Fruit fly (Drosophila melanogaster): ENCODE results near the gene CG42354.

Gene CG42354

dm6 chrX:16096488-16096887 is 8.3 kb downstream of the CG42354 start (continued):
- TF ChIP-seq HLHmδ (GFP tag; optimal IDR thresholded peaks at IDR 0.05) (no peak), CG17186 (GFP tag; optimal IDR thresholded peaks at IDR 0.05) (no peak), Abd-B (GFP tag; optimal IDR thresholded peaks at IDR 0.05) (peak; percentile 69), CG42726 (GFP tag; IDR thresholded peaks at IDR 0.05; ENCODE audit: partially characterized antibody) (peak; percentile 87), CG9817 (tag; optimal IDR thresholded peaks at IDR 0.05) (peak; percentile 10), CG14710 (tag; optimal IDR thresholded peaks at IDR 0.05) (peak; percentile 52), Dip2 (GFP tag; IDR thresholded peaks at IDR 0.05) (no peak), NC2α (GFP tag; optimal IDR thresholded peaks at IDR 0.05) (no peak), CG14441 (GFP tag; IDR thresholded peaks at IDR 0.05) (no peak), Mrtf (GFP tag; IDR thresholded peaks at IDR 0.05) (no peak), CG17359 (tag; optimal IDR thresholded peaks at IDR 0.05) (peak; percentile 40), CG2202 (tag; optimal IDR thresholded peaks at IDR 0.05) (no peak), onecut (GFP tag; IDR thresholded peaks at IDR 0.05) (no peak), CG17361 (GFP tag; IDR thresholded peaks at IDR 0.05) (no peak), CG10267 (tag; optimal IDR thresholded peaks at IDR 0.05) (peak; percentile 39), Myb (GFP tag; optimal IDR thresholded peaks at IDR 0.05) (peak; percentile 68), CG17912 (GFP tag; optimal IDR thresholded peaks at IDR 0.05) (no peak), Dp (GFP tag; optimal IDR thresholded peaks at IDR 0.05) (peak; percentile 61), nom (GFP tag; optimal IDR thresholded peaks at IDR 0.05) (no peak), CG4360 (GFP tag; IDR thresholded peaks at IDR 0.05) (no peak), amos (GFP tag; IDR thresholded peaks at IDR 0.05; ENCODE audit: partially characterized antibody) (peak; percentile 87; the same call in 1 of the 2 replicates), CG10366 (GFP tag; IDR thresholded peaks at IDR 0.05) (no peak), CG6254 (GFP tag; optimal IDR thresholded peaks at IDR 0.05) (no peak), CG12769 (tag; optimal IDR thresholded peaks at IDR 0.05) (peak; percentile 50), CG11093 (GFP tag; IDR thresholded peaks at IDR 0.05) (no peak), ato (GFP tag; IDR thresholded peaks at IDR 0.05; ENCODE audit: partially characterized antibody) (peak; percentile 69), grn (GFP tag; optimal IDR thresholded peaks at IDR 0.05) (peak; percentile 76), ro (GFP tag; IDR thresholded peaks at IDR 0.05) (no peak), MBD-R2 (GFP tag; IDR thresholded peaks at IDR 0.05) (peak; percentile 46; the same call in 1 of the 2 replicates), CG30020 (tag; optimal IDR thresholded peaks at IDR 0.05) (peak; percentile 21), CG33213 (GFP tag; optimal IDR thresholded peaks at IDR 0.05) (peak; percentile 67), Bgb (GFP tag; IDR thresholded peaks at IDR 0.05; ENCODE audit: partially characterized antibody) (peak; percentile 86), Sry-δ (GFP tag; optimal IDR thresholded peaks at IDR 0.05) (peak; percentile 98), CG12104 (GFP tag; optimal IDR thresholded peaks at IDR 0.05) (no peak), CG2116 (GFP tag; optimal IDR thresholded peaks at IDR 0.05) (peak; percentile 56), TFAM (GFP tag; optimal IDR thresholded peaks at IDR 0.05) (no peak), CG10959 (GFP tag; IDR thresholded peaks at IDR 0.05) (no peak), bowl (GFP tag; IDR thresholded peaks at IDR 0.05) (no peak), CG2199 (GFP tag; IDR thresholded peaks at IDR 0.05) (peak; percentile 46; the same call in 2 of the 3 replicates), CG3995 (GFP tag; optimal IDR thresholded peaks at IDR 0.05) (peak; percentile 27), cg (GFP tag; optimal IDR thresholded peaks at IDR 0.05) (no peak), Ada2b (GFP tag; IDR thresholded peaks at IDR 0.05) (no peak), fd96Cb (tag; optimal IDR thresholded peaks at IDR 0.05) (no peak), Gsc (GFP tag; IDR thresholded peaks at IDR 0.05) (no peak), luna (GFP tag; optimal IDR thresholded peaks at IDR 0.05) (no peak), salm (tag; optimal IDR thresholded peaks at IDR 0.05) (no peak), CG3407 (GFP tag; optimal IDR thresholded peaks at IDR 0.05) (no peak), pita (GFP tag; optimal IDR thresholded peaks at IDR 0.05) (peak; percentile 89), HLH54F (GFP tag; optimal IDR thresholded peaks at IDR 0.05) (peak; percentile 9), row (GFP tag; IDR thresholded peaks at IDR 0.05) (peak; percentile 58), Dll (GFP tag; IDR thresholded peaks at IDR 0.05; ENCODE audit: partially characterized antibody) (peak; percentile 74)
